Fruit fly (Drosophila melanogaster): ENCODE results near the gene Osi2.
A peak's percentile ranks its signal among the peaks of the same experiment; 100 is the strongest.

The Osi2 gene

dm6 chr3R:6229055-6229841, 20.1 kb downstream of the Osi2 start (continued):
- TF ChIP-seq CG6163 (GFP tag; IDR thresholded peaks at IDR 0.05) (no peak), pdm3 (GFP tag; optimal IDR thresholded peaks at IDR 0.05) (peak; percentile 13), CG34406 (GFP tag; optimal IDR thresholded peaks at IDR 0.05) (peak; percentile 51), esn (GFP tag; optimal IDR thresholded peaks at IDR 0.05) (no peak), CG6854 (GFP tag; optimal IDR thresholded peaks at IDR 0.05) (peak; percentile 24), CG8632 (GFP tag; optimal IDR thresholded peaks at IDR 0.05) (peak; percentile 28), Lpt (GFP tag; optimal IDR thresholded peaks at IDR 0.05) (no peak), Eip75B (GFP tag; optimal IDR thresholded peaks at IDR 0.05) (peak; percentile 34), CG11762 (GFP tag; optimal IDR thresholded peaks at IDR 0.05; ENCODE audit: insufficient read depth) (no peak), CG31627 (GFP tag; optimal IDR thresholded peaks at IDR 0.05) (no peak), Hr4 (GFP tag; optimal IDR thresholded peaks at IDR 0.05) (peak; percentile 56), Eip93F (GFP tag; optimal IDR thresholded peaks at IDR 0.05) (no peak), CG6792 (GFP tag; optimal IDR thresholded peaks at IDR 0.05) (peak; percentile 46), CG3032 (tag; optimal IDR thresholded peaks at IDR 0.05) (no peak), CG7368 (GFP tag; optimal IDR thresholded peaks at IDR 0.05) (no peak), Smox (GFP tag; optimal IDR thresholded peaks at IDR 0.05) (no peak), fd59A (GFP tag; optimal IDR thresholded peaks at IDR 0.05) (no peak), CG1621 (tag; optimal IDR thresholded peaks at IDR 0.05) (no peak), svp (GFP tag) (peak; percentile 37), dsx (GFP tag; optimal IDR thresholded peaks at IDR 0.05; ENCODE audit: poor library complexity, severe bottlenecking) (no peak), fkh (GFP tag; optimal IDR thresholded peaks at IDR 0.05) (no peak), cyc (GFP tag; optimal IDR thresholded peaks at IDR 0.05) (no peak), vri (GFP tag; optimal IDR thresholded peaks at IDR 0.05) (no peak)

DNA sequence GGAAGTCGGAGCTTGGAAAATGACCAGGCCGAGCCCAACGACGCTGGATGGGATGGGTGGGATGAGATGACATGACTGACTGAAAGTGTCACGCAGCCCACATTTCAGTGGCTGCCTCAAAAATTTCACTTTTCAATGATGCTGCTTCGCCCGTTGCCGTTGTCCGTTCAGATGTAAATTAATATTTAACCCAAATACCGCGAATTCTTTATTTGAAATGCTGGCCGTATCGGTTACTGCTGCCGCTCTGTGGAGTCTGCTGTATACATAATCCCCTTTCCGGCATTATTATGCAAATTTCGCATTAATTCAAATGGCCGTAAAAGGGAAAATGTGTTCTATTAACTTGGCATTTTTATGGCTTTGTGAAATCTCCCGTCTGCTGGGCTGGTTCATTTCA, 21.1 kb downstream of the Osi2 start:
- TF ChIP-seq Eip78C (GFP tag) (peak; percentile 6), CG32006 (GFP tag; optimal IDR thresholded peaks at IDR 0.05) (no peak)

DNA sequence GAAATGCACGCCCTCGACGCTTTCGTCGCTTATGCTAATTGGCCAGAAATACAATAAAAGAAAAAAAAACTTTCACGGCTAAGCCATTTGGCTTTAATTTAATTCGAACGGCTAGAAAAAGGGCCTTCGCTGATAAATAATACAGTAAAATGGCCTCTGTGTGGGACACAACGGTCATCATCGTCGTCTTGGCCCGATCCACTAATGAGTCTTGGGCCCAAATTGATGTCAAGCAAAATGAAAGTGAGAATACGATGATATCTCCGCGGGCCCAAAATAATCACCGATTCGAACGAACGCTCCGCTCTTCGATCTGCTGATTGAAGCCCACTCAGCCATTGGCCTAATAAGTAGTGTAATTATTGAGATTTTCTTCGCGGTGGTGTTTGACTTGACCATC, 22.2 kb downstream of the Osi2 start:
- no peak for TF ChIP-seq Eip75B (GFP tag; optimal IDR thresholded peaks at IDR 0.05)

- TF ChIP-seq fd59A (GFP tag; optimal IDR thresholded peaks at IDR 0.05) (no peak), Hr38 (GFP tag; optimal IDR thresholded peaks at IDR 0.05) (no peak), Ets21C (GFP tag; optimal IDR thresholded peaks at IDR 0.05) (no peak), Smox (GFP tag; optimal IDR thresholded peaks at IDR 0.05) (no peak), CG6854 (GFP tag; optimal IDR thresholded peaks at IDR 0.05) (no peak), spab (GFP tag; optimal IDR thresholded peaks at IDR 0.05) (no peak), dac (GFP tag; optimal IDR thresholded peaks at IDR 0.05) (peak; percentile 29), Sox15 (GFP tag; optimal IDR thresholded peaks at IDR 0.05) (peak; percentile 29), Eip78C (GFP tag) (peak; percentile 89), OdsH (GFP tag; optimal IDR thresholded peaks at IDR 0.05) (peak; percentile 20), vri (GFP tag; optimal IDR thresholded peaks at IDR 0.05) (no peak), CG6276 (GFP tag; optimal IDR thresholded peaks at IDR 0.05) (no peak), Sox14 (GFP tag; optimal IDR thresholded peaks at IDR 0.05) (peak; percentile 25), CG11762 (GFP tag; optimal IDR thresholded peaks at IDR 0.05; ENCODE audit: insufficient read depth) (peak; percentile 7), CG1621 (tag; optimal IDR thresholded peaks at IDR 0.05) (no peak), lz (GFP tag; optimal IDR thresholded peaks at IDR 0.05) (no peak), topi (GFP tag; optimal IDR thresholded peaks at IDR 0.05) (no peak), Ets96B (tag; optimal IDR thresholded peaks at IDR 0.05) (no peak), net (GFP tag; optimal IDR thresholded peaks at IDR 0.05) (no peak), CG9139 (GFP tag; optimal IDR thresholded peaks at IDR 0.05) (no peak), achi (GFP tag; optimal IDR thresholded peaks at IDR 0.05) (peak; percentile 21), eg (GFP tag; IDR thresholded peaks at IDR 0.05) (no peak), ss (GFP tag; optimal IDR thresholded peaks at IDR 0.05) (no peak), CG6808 (GFP tag; optimal IDR thresholded peaks at IDR 0.05) (no peak), CG6163 (GFP tag; IDR thresholded peaks at IDR 0.05) (no peak), pdm3 (GFP tag; optimal IDR thresholded peaks at IDR 0.05) (peak; percentile 48), esn (GFP tag; optimal IDR thresholded peaks at IDR 0.05) (peak; percentile 26), salr (GFP tag; optimal IDR thresholded peaks at IDR 0.05) (no peak), CG11294 (GFP tag; IDR thresholded peaks at IDR 0.05) (no peak), CG10669 (GFP tag; optimal IDR thresholded peaks at IDR 0.05) (no peak)
Measured at dm6 chr3R:6233104-6233503, 23.9 kb downstream of the Osi2 start.

Measured in whole organism, prepupa.